Worm (Caenorhabditis elegans) whole organism, young adult: ENCODE data around the gene comt-3.
A peak's percentile ranks its signal among the peaks of the same experiment; 100 is the strongest.
"Not testable (repeated sequence)": the region's sequence is repeated elsewhere in the genome, so short reads cannot be mapped to it uniquely, and the experiment has no call there.

Experiments used
- D2030.7 ChIP-seq: fragments of 200-800 bp; sonication (Bioruptor generic); IDR thresholded peaks from 2 replicates; pipeline ENCODE4 v1.3.6; 2022; ENCODE audit warnings: missing genetic modification reagents, missing genetic modification characterization, missing compliant biosample characterization
- F37B4.10 ChIP-seq: fragments of 200-800 bp; sonication (Bioruptor generic); IDR thresholded peaks from 2 replicates; pipeline ENCODE4 v1.3.6; 2022; ENCODE audit warnings: missing genetic modification characterization, missing compliant biosample characterization
- F57A8.1 ChIP-seq: fragments of 200-800 bp; sonication (Bioruptor generic); optimal IDR thresholded peaks from 2 replicates; lab custom pipeline; 2018; ENCODE audit warnings: mild to moderate bottlenecking, missing genetic modification characterization, moderate library complexity, missing compliant biosample characterization
- F57C9.4 ChIP-seq: sonication (generic microtip); optimal IDR thresholded peaks from 2 replicates; lab custom pipeline; 2017; ENCODE audit warnings: mild to moderate bottlenecking, missing genetic modification characterization, missing compliant biosample characterization
- T26A5.8 ChIP-seq: sonication (generic microtip); optimal IDR thresholded peaks from 2 replicates; lab custom pipeline; 2016; ENCODE audit warnings: missing genetic modification characterization, missing compliant biosample characterization
- Y53G8AR.9 ChIP-seq: fragments of 200-800 bp; sonication (Bioruptor generic); conservative IDR thresholded peaks from 2 replicates; pipeline ENCODE4 v1.3.6; 2022; ENCODE audit warnings: missing genetic modification reagents, missing genetic modification characterization, missing compliant biosample characterization
- Y56A3A.18 ChIP-seq: fragments of 200-800 bp; sonication (Bioruptor generic); IDR thresholded peaks from 2 replicates; pipeline ENCODE4 v1.3.6; 2022; ENCODE audit warnings: missing genetic modification reagents, missing genetic modification characterization, missing compliant biosample characterization
- Y95B8A.8 ChIP-seq: fragments of 200-800 bp; sonication (Bioruptor generic); IDR thresholded peaks from 2 replicates; pipeline ENCODE4 v1.3.6; 2022; ENCODE audit warnings: missing genetic modification reagents, missing genetic modification characterization, missing compliant biosample characterization
- aptf-3 ChIP-seq: fragments of 200-800 bp; sonication (Bioruptor generic); IDR thresholded peaks from 2 replicates; pipeline ENCODE4 v1.3.6; 2022; ENCODE audit warnings: missing genetic modification characterization, missing compliant biosample characterization
- athp-1 ChIP-seq: sonication (generic microtip); optimal IDR thresholded peaks from 2 replicates; lab custom pipeline; 2017; ENCODE audit warnings: mild to moderate bottlenecking, missing genetic modification characterization, missing compliant biosample characterization
- attf-6 ChIP-seq: fragments of 200-800 bp; sonication (Bioruptor generic); IDR thresholded peaks from 2 replicates; pipeline ENCODE4 v1.3.6; 2022; ENCODE audit warnings: missing genetic modification reagents, missing genetic modification characterization, missing compliant biosample characterization
- dpff-1 ChIP-seq: sonication (generic microtip); optimal IDR thresholded peaks from 2 replicates; lab custom pipeline; 2017; ENCODE audit warnings: mild to moderate bottlenecking, missing genetic modification characterization, missing compliant biosample characterization
- dpl-1 ChIP-seq: fragments of 150-350 bp; optimal IDR thresholded peaks from 2 replicates; lab custom pipeline; 2014; ENCODE audit warnings: missing biosample characterization, missing genetic modification reagents, missing genetic modification characterization
- egl-44 ChIP-seq: fragments of 200-800 bp; sonication (Bioruptor generic); IDR thresholded peaks from 2 replicates; pipeline ENCODE4 v1.3.6; 2022; ENCODE audit warnings: missing genetic modification reagents, missing genetic modification characterization, missing compliant biosample characterization
- egrh-3 ChIP-seq: fragments of 200-800 bp; sonication (Bioruptor generic); IDR thresholded peaks from 2 replicates; pipeline ENCODE4 v1.3.6; 2022; ENCODE audit warnings: missing genetic modification reagents, missing genetic modification characterization, missing compliant biosample characterization
- hmg-1.2 ChIP-seq: fragments of 200-800 bp; sonication (Bioruptor generic); IDR thresholded peaks from 2 replicates; pipeline ENCODE4 v1.3.6; 2022; ENCODE audit warnings: missing genetic modification reagents, missing genetic modification characterization, missing compliant biosample characterization
- lag-1 ChIP-seq: fragments of 200-800 bp; sonication (Bioruptor generic); IDR thresholded peaks from 2 replicates; pipeline ENCODE4 v1.3.6; 2022; ENCODE audit warnings: missing genetic modification reagents, missing genetic modification characterization, missing compliant biosample characterization
- lin-40 ChIP-seq: sonication (generic microtip); optimal IDR thresholded peaks from 2 replicates; lab custom pipeline; 2016; ENCODE audit warnings: missing genetic modification characterization, mild to moderate bottlenecking, missing compliant biosample characterization, missing genotype, missing genetic modification reagents
- lin-54 ChIP-seq: fragments of 200-800 bp; sonication (Bioruptor generic); optimal IDR thresholded peaks from 2 replicates; lab custom pipeline; 2018; ENCODE audit warnings: mild to moderate bottlenecking, missing genetic modification characterization, missing compliant biosample characterization
- madf-3 ChIP-seq: fragments of 200-800 bp; sonication (Bioruptor generic); IDR thresholded peaks from 2 replicates; pipeline ENCODE4 v1.3.6; 2022; ENCODE audit warnings: missing genetic modification reagents, missing genetic modification characterization, missing compliant biosample characterization
- mcd-1 ChIP-seq: fragments of 200-800 bp; sonication (Bioruptor generic); IDR thresholded peaks from 2 replicates; pipeline ENCODE4 v1.3.6; 2022; ENCODE audit warnings: missing genetic modification reagents, missing genetic modification characterization, missing compliant biosample characterization
- mel-28 ChIP-seq: sonication (generic microtip); optimal IDR thresholded peaks from 2 replicates; lab custom pipeline; 2016; ENCODE audit warnings: borderline replicate concordance, mild to moderate bottlenecking, missing genetic modification characterization, missing compliant biosample characterization
- mes-4 ChIP-seq: sonication (generic microtip); optimal IDR thresholded peaks from 2 replicates; lab custom pipeline; 2016; ENCODE audit warnings: missing genotype, missing genetic modification characterization, missing compliant biosample characterization
- pbrm-1 ChIP-seq: fragments of 200-800 bp; sonication (Bioruptor generic); IDR thresholded peaks from 2 replicates; pipeline ENCODE4 v1.3.6; 2022; ENCODE audit warnings: missing genetic modification reagents, missing genetic modification characterization, missing compliant biosample characterization
- pha-4 ChIP-seq: fragments of 150-350 bp; sonication (generic microtip); optimal IDR thresholded peaks from 2 replicates; lab custom pipeline; 2014; ENCODE audit warnings: missing biosample characterization, missing genetic modification reagents, missing genetic modification characterization
- rpc-1 ChIP-seq, 2 experiments: fragments of 150-350 bp in 1 of 2; sonication (generic microtip) in 1 of 2; optimal IDR thresholded peaks; 2 replicates each; lab custom pipeline; 2014 to 2018; ENCODE audit warnings: missing biosample characterization in 1 of 2, missing genetic modification characterization in 1 of 2, missing genetic modification reagents in 1 of 2, missing genotype in 1 of 2
- snpc-1.1 ChIP-seq: sonication (generic microtip); optimal IDR thresholded peaks from 2 replicates; lab custom pipeline; 2017; ENCODE audit warnings: missing genetic modification characterization, mild to moderate bottlenecking, missing compliant biosample characterization, antibody characterized with exemption, moderate library complexity, missing genotype, missing genetic modification reagents; ENCODE audit not compliant: insufficient read depth
- snpc-4 ChIP-seq, 5 experiments: fragments of 150-350 bp in 1 of 5; sonication (generic microtip) in 4 of 5; optimal IDR thresholded peaks; 2 replicates each; lab custom pipeline; 2014 to 2018; ENCODE audit warnings: missing genetic modification characterization in 5 of 5, missing biosample characterization in 3 of 5, antibody characterized with exemption in 2 of 5, mild to moderate bottlenecking in 2 of 5, missing compliant biosample characterization in 2 of 5, missing genotype in 2 of 5, moderate library complexity in 2 of 5, missing genetic modification reagents in 1 of 5
- tbx-9 ChIP-seq: sonication (generic microtip); optimal IDR thresholded peaks from 2 replicates; lab custom pipeline; 2016; ENCODE audit warnings: borderline replicate concordance, missing genetic modification characterization, inconsistent platforms, missing compliant biosample characterization
- zfh-2 ChIP-seq: fragments of 200-800 bp; sonication (Bioruptor generic); conservative IDR thresholded peaks from 2 replicates; pipeline ENCODE4 v1.3.6; 2022; ENCODE audit warnings: missing genetic modification reagents, missing genetic modification characterization, missing compliant biosample characterization
- zim-3 ChIP-seq: sonication (generic microtip); optimal IDR thresholded peaks from 2 replicates; lab custom pipeline; 2017; ENCODE audit warnings: mild to moderate bottlenecking, missing genetic modification characterization, moderate library complexity, missing compliant biosample characterization
- ztf-18 ChIP-seq: sonication (generic microtip); optimal IDR thresholded peaks from 2 replicates; lab custom pipeline; 2016; ENCODE audit warnings: missing genotype, mild to moderate bottlenecking, missing genetic modification characterization, missing compliant biosample characterization
- ztf-25 ChIP-seq: fragments of 200-800 bp; sonication (Bioruptor generic); IDR thresholded peaks from 2 replicates; pipeline ENCODE4 v1.3.6; 2022; ENCODE audit warnings: missing genetic modification reagents, missing genetic modification characterization, missing compliant biosample characterization
- ztf-3 ChIP-seq: fragments of 200-800 bp; sonication (Bioruptor generic); optimal IDR thresholded peaks from 2 replicates; lab custom pipeline; 2018; ENCODE audit warnings: mild to moderate bottlenecking, missing genetic modification characterization, missing compliant biosample characterization

The comt-3 gene

ce11 chrV:2083869-2084268 is 26.5 kb downstream of the comt-3 start:
- TF ChIP-seq zfh-2 (GFP tag; lab: Robert Waterston, UW): peak; percentile 56
- no peak for TF ChIP-seq Y53G8AR.9 (GFP tag; lab: Robert Waterston, UW)
- no peak for TF ChIP-seq ztf-18
- no peak for TF ChIP-seq aptf-3 (GFP tag; lab: Robert Waterston, UW)
- no peak for TF ChIP-seq F57A8.1 (GFP tag; lab: Kevin White, UChicago)
- TF ChIP-seq lin-54 (GFP tag; lab: Kevin White, UChicago): no peak
- no peak for TF ChIP-seq lag-1
- TF ChIP-seq lin-40 (tag; lab: Kevin White, UChicago): no peak
- no peak for TF ChIP-seq athp-1
- TF ChIP-seq pha-4 (tag; lab: Kevin White, UChicago): no peak
- TF ChIP-seq tbx-9 (tag; lab: Kevin White, UChicago): no peak
- TF ChIP-seq madf-3: no peak
- TF ChIP-seq mel-28 (tag; lab: Kevin White, UChicago): no peak
- no peak for TF ChIP-seq zim-3 (tag; lab: Kevin White, UChicago)
- TF ChIP-seq egl-44 (GFP tag; lab: Robert Waterston, UW): no peak
- no peak for TF ChIP-seq F57C9.4
- TF ChIP-seq ztf-3 (GFP tag; lab: Kevin White, UChicago): no peak
- peak; percentile 23; the same call in 1 of the 2 replicates for TF ChIP-seq egrh-3 (GFP tag; lab: Robert Waterston, UW)
- TF ChIP-seq Y56A3A.18 (GFP tag; lab: Robert Waterston, UW): no peak
- TF ChIP-seq dpff-1: no peak
- TF ChIP-seq ztf-25 (GFP tag; lab: Robert Waterston, UW): 0 out of 2 replicates have a peak, but pooled peaks have one; percentile 51
- TF ChIP-seq mes-4 (tag; lab: Kevin White, UChicago): no peak
- TF ChIP-seq T26A5.8 (tag; lab: Kevin White, UChicago): no peak
- TF ChIP-seq dpl-1 (GFP tag; lab: Kevin White, UChicago): no peak

ce11 chrV:2085745-2086267 is 28.5 kb downstream of the comt-3 start, which contains the start of gene F36F12.3:
TSS of gene F36F12.3 (plus strand) at chrV:2085795.
- TF ChIP-seq Y95B8A.8 (GFP tag; lab: Robert Waterston, UW) (0 out of 2 replicates have a peak, but pooled peaks have one; percentile 15), zfh-2 (GFP tag; lab: Robert Waterston, UW) (0 out of 2 replicates have a peak, but pooled peaks have one; percentile 11), rpc-1 (tag; optimal IDR thresholded peaks at IDR 0.05; lab: Kevin White, UChicago) (peak; percentile 20), egrh-3 (GFP tag; lab: Robert Waterston, UW) (peak; percentile 26; the same call in 1 of the 2 replicates), F37B4.10 (0 out of 2 replicates have a peak, but pooled peaks have one; percentile 63)
- not testable (repeated sequence) for TF ChIP-seq rpc-1 (optimal IDR thresholded peaks at IDR 0.05; lab: Kevin White, UChicago)

ce11 chrV:2090321-2090720 is 33.0 kb downstream of the comt-3 start, which contains the start of gene ztf-28:
TSS of gene ztf-28 (plus strand) at chrV:2090669.
- peak; percentile 90 for TF ChIP-seq attf-6 (GFP tag; lab: Robert Waterston, UW)
- peak; percentile 89 for TF ChIP-seq hmg-1.2
- peak; percentile 55 for TF ChIP-seq mcd-1 (GFP tag; lab: Robert Waterston, UW)
- peak; percentile 30 for TF ChIP-seq D2030.7
- TF ChIP-seq snpc-1.1 (tag; lab: Kevin White, UChicago): peak; percentile 23
- peak; percentile 7 for TF ChIP-seq snpc-4 (GFP tag; optimal IDR thresholded peaks at IDR 0.05; lab: Kevin White, UChicago)
- peak in 3 of 4 experiments; percentile 51 to 88 (median 73) for TF ChIP-seq snpc-4 (tag; optimal IDR thresholded peaks at IDR 0.05; lab: Kevin White, UChicago)
- peak; percentile 85 for TF ChIP-seq pbrm-1 (GFP tag; lab: Robert Waterston, UW)
